Worm (Caenorhabditis elegans) whole organism, mixed stage, embryonic: ENCODE results near the gene C50E3.7.

Experiments used
- drap-1 ChIP-seq: fragments of 200-800 bp; sonication (Bioruptor generic); optimal IDR thresholded peaks from 3 replicates; lab custom pipeline; 2018; ENCODE audit warnings: mild to moderate bottlenecking, missing genetic modification characterization, missing compliant biosample characterization
- hlh-1 ChIP-seq: fragments of 150-350 bp; optimal IDR thresholded peaks from 2 replicates; lab custom pipeline; 2014; ENCODE audit warnings: missing biosample characterization, missing genetic modification reagents, missing genetic modification characterization
- nhr-237 ChIP-seq: fragments of 150-350 bp; optimal IDR thresholded peaks from 2 replicates; lab custom pipeline; 2014; ENCODE audit warnings: missing biosample characterization, missing genetic modification characterization
- pha-4 ChIP-seq: fragments of 150-350 bp; optimal IDR thresholded peaks from 2 replicates; lab custom pipeline; 2018; ENCODE audit warnings: missing biosample characterization, missing genetic modification reagents, missing genetic modification characterization
- snpc-4 ChIP-seq: fragments of 150-350 bp; optimal IDR thresholded peaks from 2 replicates; lab custom pipeline; 2014; ENCODE audit warnings: missing biosample characterization, missing genetic modification characterization
- unc-39 ChIP-seq: fragments of 150-350 bp; optimal IDR thresholded peaks from 2 replicates; lab custom pipeline; 2014; ENCODE audit warnings: missing biosample characterization, missing genetic modification characterization

ce11 chrV:7562947-7563346 is 35.2 kb downstream of the C50E3.7 start, which contains the start of gene F19F10.1:
- no peak for TF ChIP-seq snpc-4 (tag; lab: Kevin White, UChicago)
- TF ChIP-seq hlh-1 (tag; lab: Kevin White, UChicago): no peak
- TF ChIP-seq unc-39: no peak
- no peak for TF ChIP-seq nhr-237 (tag; lab: Kevin White, UChicago)
- no peak for TF ChIP-seq drap-1 (GFP tag; lab: Kevin White, UChicago)
- TF ChIP-seq pha-4 (tag; lab: Kevin White, UChicago): no peak
